Worm (Caenorhabditis elegans) whole organism, late embryonic: ENCODE results near the gene F56D2.2.

ENCODE experiments used
- T23F11.4 ChIP-seq: fragments of 200-800 bp; sonication (Bioruptor generic); optimal IDR thresholded peaks from 2 replicates; lab custom pipeline; 2018; ENCODE audit warnings: mild to moderate bottlenecking, missing genetic modification characterization, missing compliant biosample characterization
- ceh-14 ChIP-seq: sonication (generic microtip); optimal IDR thresholded peaks from 2 replicates; lab custom pipeline; 2016; ENCODE audit warnings: missing genotype, missing genetic modification characterization, missing compliant biosample characterization
- ceh-18 ChIP-seq: sonication (generic microtip); optimal IDR thresholded peaks from 2 replicates; lab custom pipeline; 2016; ENCODE audit warnings: missing genetic modification characterization, missing compliant biosample characterization
- ceh-22 ChIP-seq: sonication (generic microtip); optimal IDR thresholded peaks from 2 replicates; lab custom pipeline; 2017; ENCODE audit warnings: missing biosample characterization, missing genetic modification characterization
- ceh-24 ChIP-seq: sonication (generic microtip); optimal IDR thresholded peaks from 2 replicates; lab custom pipeline; 2016; ENCODE audit warnings: mild to moderate bottlenecking, missing genetic modification characterization, missing compliant biosample characterization
- ceh-31 ChIP-seq: sonication (generic microtip); optimal IDR thresholded peaks from 2 replicates; lab custom pipeline; 2016; ENCODE audit warnings: missing genetic modification characterization, missing compliant biosample characterization
- ceh-34 ChIP-seq: sonication (generic microtip); optimal IDR thresholded peaks from 2 replicates; lab custom pipeline; 2016; ENCODE audit warnings: mild to moderate bottlenecking, missing genetic modification characterization, missing compliant biosample characterization
- ceh-48 ChIP-seq: sonication (generic microtip); optimal IDR thresholded peaks from 2 replicates; lab custom pipeline; 2016; ENCODE audit warnings: missing genetic modification characterization, inconsistent platforms, missing compliant biosample characterization
- dmd-4 ChIP-seq: sonication (generic microtip); optimal IDR thresholded peaks from 2 replicates; lab custom pipeline; 2016; ENCODE audit warnings: borderline replicate concordance, missing genetic modification characterization, missing compliant biosample characterization
- dve-1 ChIP-seq: sonication (generic microtip); optimal IDR thresholded peaks from 2 replicates; lab custom pipeline; 2017; ENCODE audit warnings: antibody characterized with exemption, mild to moderate bottlenecking, missing genetic modification characterization, missing compliant biosample characterization
- elt-2 ChIP-seq: sonication (generic microtip); optimal IDR thresholded peaks from 2 replicates; lab custom pipeline; 2016; ENCODE audit warnings: missing genetic modification reagents, missing genetic modification characterization, missing compliant biosample characterization
- ets-4 ChIP-seq: sonication (generic microtip); optimal IDR thresholded peaks from 2 replicates; lab custom pipeline; 2016; ENCODE audit warnings: missing genetic modification characterization, missing compliant biosample characterization
- eyg-1 ChIP-seq: sonication (generic microtip); optimal IDR thresholded peaks from 2 replicates; lab custom pipeline; 2016; ENCODE audit warnings: missing genotype, missing genetic modification characterization, missing compliant biosample characterization
- fax-1 ChIP-seq: sonication (generic microtip); optimal IDR thresholded peaks from 2 replicates; lab custom pipeline; 2016; ENCODE audit warnings: missing genotype, missing genetic modification characterization, missing compliant biosample characterization
- hlh-15 ChIP-seq: sonication (generic microtip); optimal IDR thresholded peaks from 2 replicates; lab custom pipeline; 2016; ENCODE audit warnings: missing genetic modification characterization, missing compliant biosample characterization
- hlh-30 ChIP-seq: sonication (generic microtip); optimal IDR thresholded peaks from 2 replicates; lab custom pipeline; 2017; ENCODE audit warnings: antibody characterized with exemption, missing genetic modification characterization, missing compliant biosample characterization; ENCODE audit not compliant: insufficient read depth
- hlh-6 ChIP-seq: sonication (generic microtip); optimal IDR thresholded peaks from 2 replicates; lab custom pipeline; 2016; ENCODE audit warnings: missing genotype, missing genetic modification characterization, missing compliant biosample characterization
- hlh-8 ChIP-seq: sonication (generic microtip); optimal IDR thresholded peaks from 2 replicates; lab custom pipeline; 2016; ENCODE audit warnings: missing genotype, missing genetic modification characterization, missing compliant biosample characterization
- madf-2 ChIP-seq: sonication (generic microtip); optimal IDR thresholded peaks from 2 replicates; lab custom pipeline; 2017; ENCODE audit warnings: missing genetic modification characterization, missing compliant biosample characterization
- nfya-1 ChIP-seq: sonication (generic microtip); optimal IDR thresholded peaks from 2 replicates; lab custom pipeline; 2017; ENCODE audit warnings: missing genetic modification characterization, mild to moderate bottlenecking, missing compliant biosample characterization, antibody characterized with exemption, moderate library complexity
- npax-4 ChIP-seq: sonication (generic microtip); optimal IDR thresholded peaks from 2 replicates; lab custom pipeline; 2016; ENCODE audit warnings: missing genetic modification characterization, missing compliant biosample characterization
- odd-2 ChIP-seq: sonication (generic microtip); optimal IDR thresholded peaks from 2 replicates; lab custom pipeline; 2017; ENCODE audit warnings: antibody characterized with exemption, mild to moderate bottlenecking, missing genetic modification characterization, missing compliant biosample characterization
- pat-9 ChIP-seq: fragments of 200-800 bp; sonication (Bioruptor generic); optimal IDR thresholded peaks from 2 replicates; lab custom pipeline; 2018; ENCODE audit warnings: mild to moderate bottlenecking, missing genetic modification characterization, moderate library complexity, missing compliant biosample characterization
- pax-1 ChIP-seq: fragments of 150-350 bp; optimal IDR thresholded peaks from 2 replicates; lab custom pipeline; 2014; ENCODE audit warnings: missing biosample characterization, missing genetic modification characterization
- pqm-1 ChIP-seq: sonication (generic microtip); optimal IDR thresholded peaks from 2 replicates; lab custom pipeline; 2016; ENCODE audit warnings: missing genetic modification characterization, missing compliant biosample characterization
- ref-2 ChIP-seq: sonication (generic microtip); optimal IDR thresholded peaks from 2 replicates; lab custom pipeline; 2016; ENCODE audit warnings: missing genetic modification characterization, missing compliant biosample characterization
- sox-2 ChIP-seq: fragments of 200-800 bp; sonication (Bioruptor generic); IDR thresholded peaks from 2 replicates; pipeline ENCODE4 v1.3.6; 2022; ENCODE audit warnings: missing genetic modification reagents, missing genetic modification characterization, missing compliant biosample characterization
- tbx-2 ChIP-seq: sonication (generic microtip); optimal IDR thresholded peaks from 2 replicates; lab custom pipeline; 2016; ENCODE audit warnings: missing genetic modification characterization, missing compliant biosample characterization
- unc-3 ChIP-seq, 2 experiments: fragments of 200-800 bp in 1 of 2; sonication (Bioruptor generic) in 1 of 2; sonication (generic microtip) in 1 of 2; conservative IDR thresholded peaks in 1 of 2; optimal IDR thresholded peaks in 1 of 2; 2 replicates each; pipeline versions ENCODE4 v1.3.6 to Lab custom; 2016 to 2022; ENCODE audit warnings: missing compliant biosample characterization in 2 of 2, missing genetic modification characterization in 2 of 2, missing genetic modification reagents in 1 of 2
- unc-55 ChIP-seq: sonication (generic microtip); optimal IDR thresholded peaks from 2 replicates; lab custom pipeline; 2017; ENCODE audit warnings: missing biosample characterization, missing genetic modification reagents, missing genetic modification characterization
- unc-86 ChIP-seq: sonication (generic microtip); optimal IDR thresholded peaks from 2 replicates; lab custom pipeline; 2016; ENCODE audit warnings: missing genetic modification characterization, missing compliant biosample characterization
- ztf-16 ChIP-seq: sonication (generic microtip); optimal IDR thresholded peaks from 2 replicates; lab custom pipeline; 2017; ENCODE audit warnings: missing genetic modification characterization, missing compliant biosample characterization

F56D2.2 gene

ce11 chrIII:5563680-5564079, 23.4 kb upstream of the F56D2.2 start (continued):
- TF ChIP-seq ztf-16 (tag; lab: Kevin White, UChicago) = no peak
- TF ChIP-seq ref-2 = peak; percentile 39
- TF ChIP-seq odd-2 (tag; lab: Kevin White, UChicago) = no peak
- TF ChIP-seq T23F11.4 (GFP tag; lab: Kevin White, UChicago) = no peak
- peak; percentile 54 for TF ChIP-seq hlh-8
- TF ChIP-seq dve-1 (tag; lab: Kevin White, UChicago) = no peak
- TF ChIP-seq, all 69 proteins: peak for 9

ce11 chrIII:5564325-5564724, 22.7 kb upstream of the F56D2.2 start:
- TF ChIP-seq elt-2 (tag; lab: Kevin White, UChicago) = no peak
- no peak for TF ChIP-seq hlh-15 (tag; lab: Kevin White, UChicago)
- TF ChIP-seq sox-2 (GFP tag; lab: Robert Waterston, UW) = no peak

ce11 chrIII:5564799-5565198, 22.3 kb upstream of the F56D2.2 start, which contains the start of gene mlc-3:
Gene mlc-3 (plus strand): TSS chrIII:5565025.
- TF ChIP-seq pat-9 (tag; lab: Kevin White, UChicago) (peak; percentile 47), ceh-31 (peak; percentile 45), hlh-30 (no peak), eyg-1 (tag; lab: Kevin White, UChicago) (peak; percentile 14), unc-86 (tag; lab: Kevin White, UChicago) (no peak), T23F11.4 (GFP tag; lab: Kevin White, UChicago) (no peak), ceh-14 (peak; percentile 34), tbx-2 (tag; lab: Kevin White, UChicago) (peak; percentile 32), ets-4 (tag; lab: Kevin White, UChicago) (peak; percentile 68), ref-2 (peak; percentile 32), nfya-1 (peak; percentile 13), ceh-48 (tag; lab: Kevin White, UChicago) (no peak), dmd-4 (tag; lab: Kevin White, UChicago) (no peak), unc-55 (GFP tag; lab: Kevin White, UChicago) (no peak), elt-2 (tag; lab: Kevin White, UChicago) (no peak), ceh-34 (peak; percentile 58), ceh-18 (peak; percentile 73), madf-2 (no peak), fax-1 (tag; lab: Kevin White, UChicago) (no peak), unc-3 (GFP tag; conservative IDR thresholded peaks at IDR 0.05; lab: Robert Waterston, UW) (no peak), unc-3 (tag; optimal IDR thresholded peaks at IDR 0.05; lab: Kevin White, UChicago) (no peak), ceh-22 (tag; lab: Kevin White, UChicago) (no peak), ceh-24 (no peak), npax-4 (tag; lab: Kevin White, UChicago) (no peak), pax-1 (tag; lab: Kevin White, UChicago) (no peak), hlh-6 (tag; lab: Kevin White, UChicago) (no peak), ztf-16 (tag; lab: Kevin White, UChicago) (no peak)

- TF ChIP-seq unc-3 (GFP tag; conservative IDR thresholded peaks at IDR 0.05; lab: Robert Waterston, UW) = no peak
- no peak for TF ChIP-seq unc-3 (tag; optimal IDR thresholded peaks at IDR 0.05; lab: Kevin White, UChicago)
- TF ChIP-seq unc-86 (tag; lab: Kevin White, UChicago) = no peak
- no peak for TF ChIP-seq npax-4 (tag; lab: Kevin White, UChicago)
- TF ChIP-seq unc-55 (GFP tag; lab: Kevin White, UChicago) = peak; percentile 8
Observed at ce11 chrIII:5565699-5566098, 21.4 kb upstream of the F56D2.2 start.

ce11 chrIII:5566496-5566895, 20.6 kb upstream of the F56D2.2 start:
- no peak for TF ChIP-seq pqm-1 (tag; lab: Kevin White, UChicago)
- TF ChIP-seq T23F11.4 (GFP tag; lab: Kevin White, UChicago) = no peak
